Worm (Caenorhabditis elegans) whole organism, L3 larva: ENCODE data around the gene sra-27.

Source experiments
- aly-2 ChIP-seq: fragments of 150-350 bp; optimal IDR thresholded peaks from 2 replicates; lab custom pipeline; 2014; ENCODE audit warnings: missing biosample characterization, missing genetic modification characterization
- ama-1 ChIP-seq: fragments of 150-350 bp; optimal IDR thresholded peaks from 2 replicates; lab custom pipeline; 2018
- ceh-16 ChIP-seq: sonication (generic microtip); optimal IDR thresholded peaks from 2 replicates; lab custom pipeline; 2017; ENCODE audit warnings: missing biosample characterization, missing genetic modification characterization
- ceh-28 ChIP-seq: fragments of 150-350 bp; optimal IDR thresholded peaks from 2 replicates; lab custom pipeline; 2014; ENCODE audit warnings: missing biosample characterization, missing genetic modification reagents, missing genetic modification characterization
- daf-12 ChIP-seq: fragments of 150-350 bp; optimal IDR thresholded peaks from 2 replicates; lab custom pipeline; 2014; ENCODE audit warnings: missing biosample characterization, missing genetic modification reagents, missing genetic modification characterization
- egl-27 ChIP-seq: sonication (generic microtip); optimal IDR thresholded peaks from 4 replicates; lab custom pipeline; 2017; ENCODE audit warnings: missing biosample characterization, missing genetic modification reagents, missing genetic modification characterization
- egl-5 ChIP-seq: fragments of 150-350 bp; optimal IDR thresholded peaks from 2 replicates; lab custom pipeline; 2017; ENCODE audit warnings: missing biosample characterization, missing genetic modification reagents, missing genetic modification characterization, inconsistent platforms
- elt-1 ChIP-seq: fragments of 150-350 bp; optimal IDR thresholded peaks from 2 replicates; lab custom pipeline; 2014; ENCODE audit warnings: missing biosample characterization, missing genetic modification characterization
- elt-2 ChIP-seq: sonication (generic microtip); optimal IDR thresholded peaks from 2 replicates; lab custom pipeline; 2016; ENCODE audit warnings: missing genetic modification reagents, mild to moderate bottlenecking, missing genetic modification characterization, missing compliant biosample characterization
- elt-3 ChIP-seq, 3 experiments: fragments of 150-350 bp in 1 of 3; sonication (generic microtip) in 2 of 3; optimal IDR thresholded peaks; 2 replicates in 2 of 3; 4 replicates in 1 of 3; lab custom pipeline; 2014 to 2017; ENCODE audit warnings: missing biosample characterization in 3 of 3, missing genetic modification characterization in 3 of 3
- eor-1 ChIP-seq, 2 experiments: fragments of 150-350 bp; optimal IDR thresholded peaks; 2 replicates each; lab custom pipeline; 2014 to 2018; ENCODE audit warnings: missing biosample characterization in 2 of 2, missing genetic modification characterization in 2 of 2
- fkh-10 ChIP-seq: sonication (generic microtip); optimal IDR thresholded peaks from 2 replicates; lab custom pipeline; 2017; ENCODE audit warnings: missing biosample characterization, missing genetic modification reagents, missing genetic modification characterization
- fos-1 ChIP-seq: fragments of 150-350 bp; optimal IDR thresholded peaks from 2 replicates; lab custom pipeline; 2014; ENCODE audit warnings: missing biosample characterization, missing genetic modification characterization
- hmg-11 ChIP-seq: sonication (generic microtip); optimal IDR thresholded peaks from 2 replicates; lab custom pipeline; 2016; ENCODE audit warnings: missing genetic modification characterization, missing compliant biosample characterization
- jun-1 ChIP-seq: fragments of 150-350 bp; optimal IDR thresholded peaks from 2 replicates; lab custom pipeline; 2014; ENCODE audit warnings: missing biosample characterization, missing genetic modification reagents, missing genetic modification characterization
- lin-15B ChIP-seq: fragments of 150-350 bp; optimal IDR thresholded peaks from 2 replicates; lab custom pipeline; 2014; ENCODE audit warnings: missing biosample characterization, missing genetic modification characterization
- lin-39 ChIP-seq: fragments of 150-350 bp; optimal IDR thresholded peaks from 2 replicates; lab custom pipeline; 2018; ENCODE audit warnings: missing biosample characterization, missing genetic modification reagents, missing genetic modification characterization
- lsy-12 ChIP-seq: sonication (generic microtip); optimal IDR thresholded peaks from 2 replicates; lab custom pipeline; 2016; ENCODE audit warnings: mild to moderate bottlenecking, missing genetic modification characterization, missing compliant biosample characterization
- mdl-1 ChIP-seq: fragments of 150-350 bp; optimal IDR thresholded peaks from 2 replicates; lab custom pipeline; 2014; ENCODE audit warnings: missing biosample characterization, missing genetic modification characterization
- mml-1 ChIP-seq: fragments of 150-350 bp; sonication (generic microtip); optimal IDR thresholded peaks from 3 replicates; lab custom pipeline; 2014; ENCODE audit warnings: missing biosample characterization, missing genetic modification characterization
- nfya-1 ChIP-seq: sonication (generic microtip); optimal IDR thresholded peaks from 2 replicates; lab custom pipeline; 2017; ENCODE audit warnings: missing genetic modification characterization, mild to moderate bottlenecking, missing compliant biosample characterization, antibody characterized with exemption, moderate library complexity; ENCODE audit not compliant: insufficient read depth
- nhr-11 ChIP-seq: fragments of 150-350 bp; optimal IDR thresholded peaks from 2 replicates; lab custom pipeline; 2014; ENCODE audit warnings: missing biosample characterization, missing genetic modification characterization
- nhr-12 ChIP-seq: fragments of 150-350 bp; optimal IDR thresholded peaks from 2 replicates; lab custom pipeline; 2014; ENCODE audit warnings: missing biosample characterization, missing genetic modification characterization
- nhr-23 ChIP-seq: fragments of 150-350 bp; optimal IDR thresholded peaks from 2 replicates; lab custom pipeline; 2014; ENCODE audit warnings: missing biosample characterization, missing genetic modification reagents, missing genetic modification characterization
- nhr-25 ChIP-seq: sonication (generic microtip); optimal IDR thresholded peaks from 2 replicates; lab custom pipeline; 2017; ENCODE audit warnings: missing biosample characterization, missing genetic modification characterization
- nhr-28 ChIP-seq: fragments of 150-350 bp; optimal IDR thresholded peaks from 2 replicates; lab custom pipeline; 2014; ENCODE audit warnings: missing biosample characterization, missing genetic modification characterization
- nhr-43 ChIP-seq: sonication (generic microtip); optimal IDR thresholded peaks from 2 replicates; lab custom pipeline; 2016; ENCODE audit warnings: mild to moderate bottlenecking, missing genetic modification characterization, missing compliant biosample characterization; ENCODE audit not compliant: poor library complexity, severe bottlenecking
- nhr-76 ChIP-seq: fragments of 150-350 bp; sonication (generic microtip); optimal IDR thresholded peaks from 5 replicates; lab custom pipeline; 2014; ENCODE audit warnings: missing biosample characterization, missing genetic modification characterization
- nhr-77 ChIP-seq: fragments of 150-350 bp; optimal IDR thresholded peaks from 2 replicates; lab custom pipeline; 2014; ENCODE audit warnings: missing biosample characterization, missing genetic modification characterization
- pha-4 ChIP-seq: fragments of 150-350 bp; optimal IDR thresholded peaks from 2 replicates; lab custom pipeline; 2014; ENCODE audit warnings: missing biosample characterization, missing genetic modification reagents, missing genetic modification characterization
- pqm-1 ChIP-seq: fragments of 150-350 bp; optimal IDR thresholded peaks from 2 replicates; lab custom pipeline; 2017; ENCODE audit warnings: missing biosample characterization, missing genetic modification characterization, inconsistent platforms
- sea-2 ChIP-seq: fragments of 150-350 bp; sonication (generic microtip); optimal IDR thresholded peaks from 4 replicates; lab custom pipeline; 2014; ENCODE audit warnings: missing biosample characterization, missing genetic modification reagents, missing genetic modification characterization
- skn-1 ChIP-seq: fragments of 150-350 bp; optimal IDR thresholded peaks from 2 replicates; lab custom pipeline; 2014; ENCODE audit warnings: missing biosample characterization, missing genetic modification characterization
- snpc-4 ChIP-seq: fragments of 150-350 bp; optimal IDR thresholded peaks from 2 replicates; lab custom pipeline; 2014; ENCODE audit warnings: missing biosample characterization, missing genetic modification characterization
- unc-39 ChIP-seq: sonication (generic microtip); optimal IDR thresholded peaks from 4 replicates; lab custom pipeline; 2017; ENCODE audit warnings: missing biosample characterization, missing genetic modification characterization
- unc-62 ChIP-seq: fragments of 150-350 bp; sonication (generic microtip); optimal IDR thresholded peaks from 4 replicates; lab custom pipeline; 2014; ENCODE audit warnings: missing biosample characterization, missing genetic modification reagents, missing genetic modification characterization
- zag-1 ChIP-seq: fragments of 150-350 bp; optimal IDR thresholded peaks from 2 replicates; lab custom pipeline; 2014; ENCODE audit warnings: missing biosample characterization, missing genetic modification characterization
- ztf-4 ChIP-seq: fragments of 150-350 bp; optimal IDR thresholded peaks from 2 replicates; lab custom pipeline; 2014; ENCODE audit warnings: missing biosample characterization, missing genetic modification characterization

Gene sra-27

ce11 chrII:6565077-6565476, 3.7 kb upstream of the sra-27 start, which contains the start of gene mpz-3 (continued):
- TF ChIP-seq elt-3 (tag; optimal IDR thresholded peaks at IDR 0.05; lab: Kevin White, UChicago) (no peak), lin-39 (tag; lab: Kevin White, UChicago) (peak; percentile 73), ama-1 (lab: Kevin White, UChicago) (peak; percentile 23), nhr-77 (tag; lab: Kevin White, UChicago) (no peak), zag-1 (tag; lab: Kevin White, UChicago) (no peak), mml-1 (no peak), nhr-43 (tag; lab: Kevin White, UChicago) (peak; percentile 56), pqm-1 (tag; lab: Kevin White, UChicago) (no peak), jun-1 (tag; lab: Kevin White, UChicago) (no peak), nhr-28 (tag; lab: Kevin White, UChicago) (no peak), skn-1 (tag; lab: Kevin White, UChicago) (no peak), ceh-28 (tag; lab: Kevin White, UChicago) (no peak), mdl-1 (no peak), nfya-1 (tag; lab: Kevin White, UChicago) (peak; percentile 9), nhr-76 (tag; lab: Kevin White, UChicago) (no peak), lsy-12 (tag; lab: Kevin White, UChicago) (peak; percentile 42), fkh-10 (GFP tag; lab: Kevin White, UChicago) (no peak), sea-2 (GFP tag; lab: Kevin White, UChicago) (no peak), egl-5 (tag; lab: Kevin White, UChicago) (no peak), egl-27 (no peak), daf-12 (tag; lab: Kevin White, UChicago) (no peak), nhr-12 (tag; lab: Kevin White, UChicago) (no peak), pha-4 (tag; lab: Kevin White, UChicago) (peak; percentile 56), lin-15B (no peak), snpc-4 (tag; lab: Kevin White, UChicago) (no peak)

ce11 chrII:6566628-6567180, 2.1 kb upstream of the sra-27 start, which contains the start of the genes F18C5.5 and F18C5.9:
Gene F18C5.5, minus strand, starts transcription at chrII:6566728.
Gene F18C5.9, plus strand, starts transcription at chrII:6567130.
- TF ChIP-seq ceh-16 (tag; lab: Kevin White, UChicago) (no peak), elt-1 (tag; lab: Kevin White, UChicago) (no peak), egl-5 (tag; lab: Kevin White, UChicago) (no peak), nhr-76 (tag; lab: Kevin White, UChicago) (no peak), mml-1 (no peak), ceh-28 (tag; lab: Kevin White, UChicago) (no peak), lsy-12 (tag; lab: Kevin White, UChicago) (no peak), nhr-23 (tag; lab: Kevin White, UChicago) (no peak), nhr-11 (no peak), unc-39 (tag; lab: Kevin White, UChicago) (no peak), aly-2 (no peak), fos-1 (tag; lab: Kevin White, UChicago) (no peak), lin-39 (tag; lab: Kevin White, UChicago) (no peak), nhr-25 (tag; lab: Kevin White, UChicago) (no peak), mdl-1 (no peak), pha-4 (tag; lab: Kevin White, UChicago) (no peak)

- no peak for TF ChIP-seq lin-39 (tag; lab: Kevin White, UChicago)
- no peak for TF ChIP-seq aly-2
- TF ChIP-seq pha-4 (tag; lab: Kevin White, UChicago), result no peak
- TF ChIP-seq lin-15B, result no peak
- no peak for TF ChIP-seq eor-1 (tag; optimal IDR thresholded peaks at IDR 0.05; lab: Kevin White, UChicago)
- no peak for TF ChIP-seq ztf-4 (tag; lab: Kevin White, UChicago)
- no peak for TF ChIP-seq hmg-11
- no peak for TF ChIP-seq daf-12 (tag; lab: Kevin White, UChicago)
- no peak for TF ChIP-seq nhr-23 (tag; lab: Kevin White, UChicago)
- no peak for TF ChIP-seq unc-62 (GFP tag; lab: Kevin White, UChicago)
- no peak for TF ChIP-seq fos-1 (tag; lab: Kevin White, UChicago)
- TF ChIP-seq snpc-4 (tag; lab: Kevin White, UChicago), result no peak
- no peak for TF ChIP-seq ama-1 (lab: Kevin White, UChicago)
- TF ChIP-seq elt-1 (tag; lab: Kevin White, UChicago), result no peak
- TF ChIP-seq elt-2 (tag; lab: Kevin White, UChicago), result no peak
Measured at ce11 chrII:6573677-6574076, 4.9 kb downstream of the sra-27 start, which contains the start of gene sra-28. Gene sra-28, minus strand, starts transcription at chrII:6573777.
